Worm (Caenorhabditis elegans) whole organism, young adult: ENCODE data around the gene ZK550.6.

Experiments
- ceh-58 ChIP-seq: fragments of 200-800 bp; sonication (Bioruptor generic); IDR thresholded peaks from 2 replicates; pipeline ENCODE4 v1.3.6; 2022; ENCODE audit warnings: missing genetic modification characterization, missing compliant biosample characterization
- hlh-12 ChIP-seq: sonication (generic microtip); optimal IDR thresholded peaks from 2 replicates; lab custom pipeline; 2016; ENCODE audit warnings: missing genetic modification characterization, missing compliant biosample characterization

ce11 chrIV:17248538-17248937 is 13.7 kb downstream of the ZK550.6 start:
- TF ChIP-seq ceh-58 (GFP tag; lab: Robert Waterston, UW) (no peak), hlh-12 (tag; lab: Kevin White, UChicago) (no peak)
